Worm (Caenorhabditis elegans) whole organism, L2 larva: ENCODE measurements around the gene cyp-33C2.

ENCODE experiments used
- R02D3.7 ChIP-seq: fragments of 150-350 bp; optimal IDR thresholded peaks from 2 replicates; lab custom pipeline; 2014; ENCODE audit warnings: missing biosample characterization, missing genetic modification characterization
- dmd-4 ChIP-seq: sonication (generic microtip); optimal IDR thresholded peaks from 2 replicates; lab custom pipeline; 2017; ENCODE audit warnings: missing biosample characterization, missing genetic modification characterization
- fos-1 ChIP-seq: fragments of 150-350 bp; optimal IDR thresholded peaks from 2 replicates; lab custom pipeline; 2014; ENCODE audit warnings: missing biosample characterization, missing genetic modification characterization
- mdl-1 ChIP-seq, 2 experiments: fragments of 150-350 bp in 1 of 2; sonication (generic microtip) in 1 of 2; optimal IDR thresholded peaks; 2 replicates each; lab custom pipeline; 2017; ENCODE audit warnings: missing biosample characterization in 2 of 2, missing genetic modification characterization in 2 of 2
- nhr-237 ChIP-seq: fragments of 150-350 bp; optimal IDR thresholded peaks from 2 replicates; lab custom pipeline; 2014; ENCODE audit warnings: missing biosample characterization, missing genetic modification characterization
- nhr-25 ChIP-seq: fragments of 150-350 bp; sonication (generic microtip); optimal IDR thresholded peaks from 3 replicates; lab custom pipeline; 2014; ENCODE audit warnings: missing biosample characterization, missing genetic modification characterization
- nhr-77 ChIP-seq: fragments of 150-350 bp; optimal IDR thresholded peaks from 2 replicates; lab custom pipeline; 2014; ENCODE audit warnings: missing biosample characterization, missing genetic modification characterization
- snpc-4 ChIP-seq: fragments of 150-350 bp; optimal IDR thresholded peaks from 2 replicates; lab custom pipeline; 2014; ENCODE audit warnings: missing biosample characterization, missing genetic modification characterization
- ztf-4 ChIP-seq: fragments of 150-350 bp; optimal IDR thresholded peaks from 2 replicates; lab custom pipeline; 2014; ENCODE audit warnings: missing biosample characterization, missing genetic modification characterization

ce11 chrV:2183162-2183561 lies at the start of gene cyp-33C2:
- TF ChIP-seq mdl-1 (tag; optimal IDR thresholded peaks at IDR 0.05; lab: Kevin White, UChicago) (no peak), dmd-4 (no peak), R02D3.7 (no peak), fos-1 (tag; lab: Kevin White, UChicago) (no peak), ztf-4 (no peak), snpc-4 (tag; lab: Kevin White, UChicago) (no peak), nhr-25 (tag; lab: Kevin White, UChicago) (no peak), nhr-77 (tag; lab: Kevin White, UChicago) (no peak), nhr-237 (tag; lab: Kevin White, UChicago) (no peak)
